Worm (Caenorhabditis elegans) whole organism, L2 larva: Measurements from ENCODE around the gene D1086.18.

Experiments used
- ama-1 ChIP-seq: fragments of 150-350 bp; optimal IDR thresholded peaks from 2 replicates; lab custom pipeline; 2018; ENCODE audit warnings: inconsistent platforms
- nhr-11 ChIP-seq: fragments of 150-350 bp; optimal IDR thresholded peaks from 2 replicates; lab custom pipeline; 2014; ENCODE audit warnings: missing biosample characterization, missing genetic modification characterization

DNA sequence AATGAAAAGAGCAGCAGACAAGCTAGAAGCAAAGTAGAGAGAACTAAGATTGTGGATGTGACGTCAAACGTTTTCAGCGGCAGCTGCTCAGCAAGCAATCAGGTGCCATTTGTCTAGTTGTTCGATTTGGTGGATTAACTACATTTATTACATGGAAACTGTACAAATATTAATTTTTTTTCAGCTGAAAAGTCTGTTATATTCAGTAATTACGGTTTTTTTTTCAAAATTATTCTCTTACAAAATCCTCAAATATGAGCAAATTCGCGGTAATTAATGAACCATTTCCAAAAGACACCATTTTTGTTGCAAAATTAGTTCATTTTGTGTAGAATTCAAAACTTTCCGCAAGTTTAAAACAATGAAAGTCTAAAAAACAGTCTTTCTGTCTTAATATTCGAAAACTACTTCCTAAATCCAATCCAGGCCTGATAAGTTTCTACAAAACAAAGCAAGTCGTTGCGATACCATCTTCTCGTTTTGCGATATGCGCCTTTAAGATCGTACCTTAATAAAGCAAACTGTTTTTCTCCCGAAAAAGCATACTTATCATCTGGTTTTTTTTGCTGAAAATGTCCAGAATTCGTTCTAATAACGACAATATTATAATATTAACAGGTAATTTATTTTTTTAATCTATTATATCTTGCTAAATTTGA, 4.7 kb downstream of the D1086.18 start, which contains the start of the genes D1086.5 and him-5:
- TF ChIP-seq nhr-11 (tag; lab: Kevin White, UChicago): no peak
- no peak for TF ChIP-seq ama-1 (lab: Kevin White, UChicago)
